Fruit fly (Drosophila melanogaster): ENCODE data around the gene CG31810.
A peak's percentile ranks its signal among the peaks of the same experiment; 100 is the strongest.

The CG31810 gene

dm6 chr2L:16818335-16818973 lies 33.7 kb downstream of the CG31810 start (continued):
- TF ChIP-seq CG15601 (tag; optimal IDR thresholded peaks at IDR 0.05) = peak; percentile 52
- TF ChIP-seq CG12942 (GFP tag; optimal IDR thresholded peaks at IDR 0.05) = no peak
- TF ChIP-seq unpg (GFP tag; optimal IDR thresholded peaks at IDR 0.05) = peak; percentile 52
- TF ChIP-seq CG4820 (GFP tag; optimal IDR thresholded peaks at IDR 0.05) = no peak
- no peak for TF ChIP-seq CG34376 (GFP tag; optimal IDR thresholded peaks at IDR 0.05)
- no peak for TF ChIP-seq Awh (GFP tag; IDR thresholded peaks at IDR 0.05)
- no peak for TF ChIP-seq CG7271 (tag; optimal IDR thresholded peaks at IDR 0.05)
- TF ChIP-seq HLHmδ (GFP tag; optimal IDR thresholded peaks at IDR 0.05) = no peak
- TF ChIP-seq CG12769 (tag; optimal IDR thresholded peaks at IDR 0.05) = no peak
- TF ChIP-seq fd96Cb (tag; optimal IDR thresholded peaks at IDR 0.05) = peak; percentile 37
- peak in 1 of 2 experiments; percentile 17 for TF ChIP-seq Eip74EF (GFP tag; optimal IDR thresholded peaks at IDR 0.05)
- no peak for TF ChIP-seq GATAe (GFP tag; conservative IDR thresholded peaks at IDR 0.05)
- no peak for TF ChIP-seq CG7928 (GFP tag; optimal IDR thresholded peaks at IDR 0.05)
- peak; percentile 8 for TF ChIP-seq tin (GFP tag; optimal IDR thresholded peaks at IDR 0.05)
- TF ChIP-seq dmrt11E (tag; optimal IDR thresholded peaks at IDR 0.05) = peak; percentile 43
- no peak for TF ChIP-seq CG11456 (GFP tag; IDR thresholded peaks at IDR 0.05)
- peak; percentile 43 for TF ChIP-seq CG13424 (tag; optimal IDR thresholded peaks at IDR 0.05)
- no peak for TF ChIP-seq CG12071 (GFP tag; optimal IDR thresholded peaks at IDR 0.05)
- no peak for TF ChIP-seq fd102C (GFP tag; optimal IDR thresholded peaks at IDR 0.05)
- peak; percentile 53 for TF ChIP-seq CG4424 (GFP tag; optimal IDR thresholded peaks at IDR 0.05)
- TF ChIP-seq CG3847 (GFP tag; IDR thresholded peaks at IDR 0.05) = no peak
- TF ChIP-seq trem (tag; optimal IDR thresholded peaks at IDR 0.05) = peak; percentile 24
- no peak for TF ChIP-seq CG8281 (tag; optimal IDR thresholded peaks at IDR 0.05)
- no peak for TF ChIP-seq btn (GFP tag; optimal IDR thresholded peaks at IDR 0.05)
- TF ChIP-seq hkb (optimal IDR thresholded peaks at IDR 0.05) = no peak
- TF ChIP-seq hkb (GFP tag; IDR thresholded peaks at IDR 0.05) = no peak
- TF ChIP-seq CG7786 (GFP tag; optimal IDR thresholded peaks at IDR 0.05) = no peak
- peak; percentile 36 for TF ChIP-seq lbe (GFP tag; optimal IDR thresholded peaks at IDR 0.05)
- no peak for TF ChIP-seq D (optimal IDR thresholded peaks at IDR 0.05)
- peak; percentile 54 for TF ChIP-seq D (GFP tag; optimal IDR thresholded peaks at IDR 0.05)
- TF ChIP-seq lilli (GFP tag; optimal IDR thresholded peaks at IDR 0.05) = no peak
- peak; percentile 34; the same call in 1 of the 2 replicates for TF ChIP-seq CG17328 (GFP tag; IDR thresholded peaks at IDR 0.05)
- peak; percentile 63 for TF ChIP-seq CG6254 (GFP tag; optimal IDR thresholded peaks at IDR 0.05)
- TF ChIP-seq CG14860 (GFP tag; IDR thresholded peaks at IDR 0.05; ENCODE audit: partially characterized antibody) = no peak
- peak; percentile 31; the same call in 1 of the 2 replicates for TF ChIP-seq Drgx (GFP tag; IDR thresholded peaks at IDR 0.05)
- TF ChIP-seq CG5180 (GFP tag; optimal IDR thresholded peaks at IDR 0.05) = peak; percentile 19
- peak; percentile 5 for TF ChIP-seq CG17802 (tag; optimal IDR thresholded peaks at IDR 0.05)
- TF ChIP-seq ab (GFP tag; optimal IDR thresholded peaks at IDR 0.05) = no peak
- no peak for TF ChIP-seq Tbp (GFP tag; optimal IDR thresholded peaks at IDR 0.05)
- peak; percentile 10 for TF ChIP-seq CG18599 (GFP tag; optimal IDR thresholded peaks at IDR 0.05)
